Fruit fly (Drosophila melanogaster): ENCODE results near the gene tj.

dm6 chr2L:19487190-19487589 is 23.1 kb downstream of the tj start, which contains the start of gene CG13083:
- no peak for TF ChIP-seq CG8159 (tag; optimal IDR thresholded peaks at IDR 0.05)
- TF ChIP-seq CG15710 (tag; optimal IDR thresholded peaks at IDR 0.05), result no peak
- TF ChIP-seq CG9948 (tag; optimal IDR thresholded peaks at IDR 0.05), result no peak
- TF ChIP-seq CG17806 (tag; optimal IDR thresholded peaks at IDR 0.05), result no peak
- TF ChIP-seq EcR (GFP tag; optimal IDR thresholded peaks at IDR 0.05), result no peak
- no peak for TF ChIP-seq rn (GFP tag; IDR thresholded peaks at IDR 0.05)
- no peak for TF ChIP-seq Pif1B (GFP tag; optimal IDR thresholded peaks at IDR 0.05)
- TF ChIP-seq Ets98B (GFP tag; IDR thresholded peaks at IDR 0.05), result no peak
- TF ChIP-seq D1 (tag; optimal IDR thresholded peaks at IDR 0.05), result no peak
- TF ChIP-seq fd96Ca (GFP tag; IDR thresholded peaks at IDR 0.05), result no peak
- no peak for TF ChIP-seq Pif1A (GFP tag; optimal IDR thresholded peaks at IDR 0.05)
- no peak for TF ChIP-seq CG13204 (GFP tag; optimal IDR thresholded peaks at IDR 0.05)
